Fruit fly (Drosophila melanogaster) whole organism, embryonic: ENCODE measurements around the gene CG7173.

Experiments
- B-H2 ChIP-seq: fragments of 200-800 bp; sonication (Bioruptor generic); optimal IDR thresholded peaks from 2 replicates; lab custom pipeline; 2018; ENCODE audit warnings: missing biosample characterization, mild to moderate bottlenecking, missing genetic modification characterization
- C15 ChIP-seq: fragments of 200-800 bp; sonication (Bioruptor generic); IDR thresholded peaks from 3 replicates; pipeline ENCODE4 v1.3.6; 2022; ENCODE audit warnings: missing biosample characterization, missing genetic modification characterization
- CG10274 ChIP-seq: fragments of 200-800 bp; sonication (Bioruptor generic); optimal IDR thresholded peaks from 3 replicates; lab custom pipeline; 2017; ENCODE audit warnings: missing biosample characterization, mild to moderate bottlenecking, missing genetic modification characterization
- CG10654 ChIP-seq: fragments of 200-800 bp; sonication (Bioruptor generic); optimal IDR thresholded peaks from 2 replicates; lab custom pipeline; 2016; ENCODE audit warnings: missing biosample characterization, missing genetic modification characterization
- CG12104 ChIP-seq: fragments of 200-800 bp; sonication (Bioruptor generic); optimal IDR thresholded peaks from 3 replicates; lab custom pipeline; 2016; ENCODE audit warnings: missing biosample characterization, missing genetic modification characterization
- CG12219 ChIP-seq: fragments of 200-800 bp; sonication (Bioruptor generic); optimal IDR thresholded peaks from 3 replicates; lab custom pipeline; 2018; ENCODE audit warnings: missing biosample characterization, mild to moderate bottlenecking, missing genetic modification characterization
- CG15696 ChIP-seq: fragments of 200-800 bp; sonication (Bioruptor generic); optimal IDR thresholded peaks from 2 replicates; lab custom pipeline; 2019; ENCODE audit warnings: missing biosample characterization, mild to moderate bottlenecking, missing genetic modification characterization, moderate library complexity
- CG16815 ChIP-seq: fragments of 200-800 bp; sonication (Bioruptor generic); optimal IDR thresholded peaks from 3 replicates; lab custom pipeline; 2017; ENCODE audit warnings: missing biosample characterization, mild to moderate bottlenecking, missing genetic modification characterization
- CG2129 ChIP-seq: fragments of 200-800 bp; sonication (Bioruptor generic); IDR thresholded peaks from 2 replicates; pipeline ENCODE4 v1.3.6; 2022; ENCODE audit warnings: missing biosample characterization, missing genetic modification characterization; ENCODE audit not compliant: partially characterized antibody
- CG30020 ChIP-seq: fragments of 200-800 bp; optimal IDR thresholded peaks from 2 replicates; lab custom pipeline; 2019; ENCODE audit warnings: missing biosample characterization, mild to moderate bottlenecking, missing genetic modification characterization, moderate library complexity
- CG31365 ChIP-seq: fragments of 200-800 bp; sonication (Bioruptor generic); optimal IDR thresholded peaks from 2 replicates; lab custom pipeline; 2018; ENCODE audit warnings: missing biosample characterization, mild to moderate bottlenecking, missing genetic modification characterization
- CG7839 ChIP-seq: fragments of 200-800 bp; sonication (Bioruptor generic); optimal IDR thresholded peaks from 3 replicates; lab custom pipeline; 2018; ENCODE audit warnings: missing biosample characterization, mild to moderate bottlenecking, missing genetic modification characterization, moderate library complexity
- CG7928 ChIP-seq: fragments of 200-800 bp; sonication (Bioruptor generic); optimal IDR thresholded peaks from 2 replicates; lab custom pipeline; 2017; ENCODE audit warnings: missing biosample characterization, mild to moderate bottlenecking, missing genetic modification characterization
- CG7987 ChIP-seq: fragments of 200-800 bp; sonication (Bioruptor generic); optimal IDR thresholded peaks from 2 replicates; lab custom pipeline; 2018; ENCODE audit warnings: missing biosample characterization, mild to moderate bottlenecking, missing genetic modification characterization, moderate library complexity
- CG9727 ChIP-seq: fragments of 200-800 bp; sonication (Bioruptor generic); optimal IDR thresholded peaks from 3 replicates; lab custom pipeline; 2017; ENCODE audit warnings: missing biosample characterization, mild to moderate bottlenecking, missing genetic modification characterization
- Dp ChIP-seq: fragments of 200-800 bp; sonication (Bioruptor generic); optimal IDR thresholded peaks from 2 replicates; lab custom pipeline; 2018; ENCODE audit warnings: missing biosample characterization, mild to moderate bottlenecking, missing genetic modification characterization, moderate library complexity
- Drgx ChIP-seq: fragments of 200-800 bp; sonication (Bioruptor generic); IDR thresholded peaks from 2 replicates; pipeline ENCODE4 v1.3.6; 2022; ENCODE audit warnings: missing biosample characterization, missing genetic modification characterization
- Ets65A ChIP-seq: fragments of 200-800 bp; sonication (Bioruptor generic); peaks from one replicate; lab custom pipeline; 2016; ENCODE audit warnings: missing biosample characterization, missing genetic modification characterization
- Hr78 ChIP-seq, 2 experiments: fragments of 200-800 bp in 1 of 2; fragments of >200 bp in 1 of 2; sonication (Bioruptor generic) in 1 of 2; optimal IDR thresholded peaks; 2 replicates each; lab custom pipeline; 2017 to 2019; ENCODE audit warnings: missing biosample characterization in 2 of 2, missing genetic modification characterization in 2 of 2, mild to moderate bottlenecking in 1 of 2, moderate library complexity in 1 of 2
- Max ChIP-seq: fragments of 200-800 bp; sonication (Bioruptor generic); optimal IDR thresholded peaks from 2 replicates; lab custom pipeline; 2016; ENCODE audit warnings: missing biosample characterization, mild to moderate bottlenecking, missing genetic modification characterization
- Oaz ChIP-seq: fragments of 200-800 bp; sonication (Bioruptor generic); IDR thresholded peaks from 2 replicates; pipeline ENCODE4 v1.3.6; 2022; ENCODE audit warnings: missing biosample characterization, missing genetic modification characterization
- Optix ChIP-seq: fragments of 200-800 bp; sonication (Bioruptor generic); IDR thresholded peaks from 3 replicates; pipeline ENCODE4 v1.3.6; 2022; ENCODE audit warnings: missing biosample characterization, missing genetic modification characterization
- Poxn ChIP-seq: fragments of 200-800 bp; sonication (Bioruptor generic); IDR thresholded peaks from 2 replicates; pipeline ENCODE4 v1.3.6; 2022; ENCODE audit warnings: missing biosample characterization, missing genetic modification characterization
- Ptx1 ChIP-seq: fragments of 200-800 bp; sonication (Bioruptor generic); IDR thresholded peaks from 2 replicates; pipeline ENCODE4 v1.3.6; 2022; ENCODE audit warnings: missing biosample characterization, missing genetic modification characterization
- Side ChIP-seq: fragments of 200-800 bp; sonication (Bioruptor generic); optimal IDR thresholded peaks from 2 replicates; lab custom pipeline; 2016; ENCODE audit warnings: missing biosample characterization, missing genetic modification characterization
- Sox100B ChIP-seq: fragments of 200-800 bp; sonication (Bioruptor generic); optimal IDR thresholded peaks from 3 replicates; lab custom pipeline; 2018; ENCODE audit warnings: missing biosample characterization, mild to moderate bottlenecking, missing genetic modification characterization
- Sry-δ ChIP-seq: fragments of 200-800 bp; sonication (Bioruptor generic); optimal IDR thresholded peaks from 2 replicates; lab custom pipeline; 2016; ENCODE audit warnings: missing biosample characterization, missing genetic modification characterization
- abd-A ChIP-seq: fragments of 200-800 bp; sonication (Bioruptor generic); optimal IDR thresholded peaks from 3 replicates; lab custom pipeline; 2019; ENCODE audit warnings: missing biosample characterization, mild to moderate bottlenecking, missing genetic modification characterization, moderate library complexity
- bowl ChIP-seq: fragments of 200-800 bp; sonication (Bioruptor generic); IDR thresholded peaks from 2 replicates; pipeline ENCODE4 v1.3.6; 2022; ENCODE audit warnings: missing biosample characterization, missing genetic modification characterization
- cg ChIP-seq: fragments of 200-800 bp; sonication (Bioruptor generic); optimal IDR thresholded peaks from 3 replicates; lab custom pipeline; 2019; ENCODE audit warnings: missing biosample characterization, mild to moderate bottlenecking, missing genetic modification characterization, moderate library complexity
- dmrt11E ChIP-seq: fragments of 200-800 bp; sonication (Bioruptor generic); optimal IDR thresholded peaks from 3 replicates; lab custom pipeline; 2018; ENCODE audit warnings: missing biosample characterization, mild to moderate bottlenecking, missing genetic modification characterization, moderate library complexity
- dpn ChIP-seq, 2 experiments: fragments of 200-800 bp; sonication (Bioruptor generic); optimal IDR thresholded peaks; 3 replicates each; lab custom pipeline; 2016; ENCODE audit warnings: missing biosample characterization in 2 of 2, missing genetic modification characterization in 2 of 2
- gcm ChIP-seq: fragments of 200-800 bp; sonication (Bioruptor generic); optimal IDR thresholded peaks from 2 replicates; lab custom pipeline; 2019; ENCODE audit warnings: missing biosample characterization, mild to moderate bottlenecking, missing genetic modification characterization, moderate library complexity
- grn ChIP-seq: fragments of 200-800 bp; sonication (Bioruptor generic); optimal IDR thresholded peaks from 3 replicates; lab custom pipeline; 2017; ENCODE audit warnings: missing biosample characterization, missing genetic modification characterization
- gsb-n ChIP-seq: fragments of 200-800 bp; sonication (Bioruptor generic); optimal IDR thresholded peaks from 3 replicates; lab custom pipeline; 2018; ENCODE audit warnings: missing biosample characterization, mild to moderate bottlenecking, missing genetic modification characterization
- jing ChIP-seq: fragments of 200-800 bp; sonication (Bioruptor generic); optimal IDR thresholded peaks from 2 replicates; lab custom pipeline; 2018; ENCODE audit warnings: missing biosample characterization, mild to moderate bottlenecking, missing genetic modification characterization
- jumu ChIP-seq: fragments of 200-800 bp; sonication (Bioruptor generic); optimal IDR thresholded peaks from 3 replicates; lab custom pipeline; 2016; ENCODE audit warnings: missing biosample characterization, missing genetic modification characterization
- lab ChIP-seq: fragments of 200-800 bp; sonication (Bioruptor generic); optimal IDR thresholded peaks from 3 replicates; lab custom pipeline; 2017; ENCODE audit warnings: missing biosample characterization, missing genetic modification characterization, mild to moderate bottlenecking, moderate library complexity, missing genetic modification reagents
- pho ChIP-seq: fragments of 200-800 bp; sonication (Bioruptor generic); optimal IDR thresholded peaks from 2 replicates; lab custom pipeline; 2016; ENCODE audit warnings: missing biosample characterization, missing genetic modification characterization
- pnt ChIP-seq: fragments of 200-800 bp; sonication (Bioruptor generic); optimal IDR thresholded peaks from 3 replicates; lab custom pipeline; 2016; ENCODE audit warnings: missing biosample characterization, missing genetic modification characterization
- prd ChIP-seq, 3 experiments: fragments of >200 bp in 2 of 3; fragments of 200-800 bp in 1 of 3; sonication (Bioruptor generic) in 1 of 3; optimal IDR thresholded peaks in 2 of 3; IDR thresholded peaks in 1 of 3; 2 replicates in 2 of 3; 3 replicates in 1 of 3; pipeline versions ENCODE4 v1.3.6 to Lab custom; 2017 to 2022; ENCODE audit warnings: missing biosample characterization in 1 of 3, missing genetic modification characterization in 1 of 3
- psq ChIP-seq: fragments of 200-800 bp; sonication (Bioruptor generic); optimal IDR thresholded peaks from 2 replicates; lab custom pipeline; 2017; ENCODE audit warnings: missing biosample characterization, missing genetic modification characterization
- pum ChIP-seq: fragments of 200-800 bp; sonication (Bioruptor generic); optimal IDR thresholded peaks from 2 replicates; lab custom pipeline; 2016; ENCODE audit warnings: missing biosample characterization, missing genetic modification characterization
- scrt ChIP-seq: fragments of 200-800 bp; sonication (Bioruptor generic); optimal IDR thresholded peaks from 2 replicates; lab custom pipeline; 2018; ENCODE audit warnings: missing biosample characterization, mild to moderate bottlenecking, missing genetic modification characterization, moderate library complexity
- seq ChIP-seq: fragments of 200-800 bp; sonication (Bioruptor generic); IDR thresholded peaks from 2 replicates; pipeline ENCODE4 v1.3.6; 2022; ENCODE audit warnings: missing biosample characterization, missing genetic modification characterization
- sisA ChIP-seq: fragments of 200-800 bp; sonication (Bioruptor generic); IDR thresholded peaks from 2 replicates; pipeline ENCODE4 v1.3.6; 2022; ENCODE audit warnings: missing biosample characterization, missing genetic modification characterization
- slbo ChIP-seq: fragments of 200-800 bp; sonication (Bioruptor generic); IDR thresholded peaks from 2 replicates; pipeline ENCODE4 v1.3.6; 2022; ENCODE audit warnings: missing biosample characterization, missing genetic modification characterization
- so ChIP-seq: fragments of 200-800 bp; sonication (Bioruptor generic); IDR thresholded peaks from 3 replicates; pipeline ENCODE4 v1.3.6; 2022; ENCODE audit warnings: missing biosample characterization, missing genetic modification characterization
- stwl ChIP-seq: fragments of 200-800 bp; sonication (Bioruptor generic); optimal IDR thresholded peaks from 3 replicates; lab custom pipeline; 2018; ENCODE audit warnings: missing biosample characterization, mild to moderate bottlenecking, missing genetic modification characterization, moderate library complexity
- usp ChIP-seq: fragments of >200 bp; optimal IDR thresholded peaks from 2 replicates; lab custom pipeline; 2017; ENCODE audit warnings: missing biosample characterization, missing genetic modification characterization

CG7173 gene

DNA sequence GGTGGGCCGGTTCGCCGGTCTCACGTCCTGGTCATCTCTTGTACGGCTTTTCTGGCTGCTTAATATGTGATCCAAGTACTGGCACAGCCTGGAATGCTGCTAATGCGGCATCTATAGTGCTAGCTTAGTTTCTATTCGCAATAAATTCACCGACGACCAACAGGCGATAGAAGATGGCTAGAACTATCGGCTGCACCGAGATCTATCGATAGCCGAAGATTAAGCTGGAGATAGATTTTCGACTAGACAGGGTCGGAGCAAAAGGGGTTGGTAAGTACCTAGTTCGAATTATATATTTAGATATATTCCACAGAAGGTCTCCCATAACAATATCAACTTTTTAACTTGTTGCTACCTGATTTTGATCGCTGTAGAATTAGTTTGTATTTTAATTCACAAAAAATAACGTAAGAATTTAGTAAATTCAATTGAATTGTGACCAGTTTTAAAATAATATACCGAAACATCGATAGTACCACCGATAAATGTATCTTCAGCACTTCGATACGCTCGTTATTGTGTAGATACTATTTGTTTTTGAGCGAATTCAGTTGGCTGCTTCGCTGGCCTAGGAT, 50.6 kb downstream of the CG7173 start, which contains the start of the genes Glg1 and M6 (continued):
- TF ChIP-seq Hr78 (GFP tag; optimal IDR thresholded peaks at IDR 0.05; lab: Kevin White, UChicago) (peak in 1 of 2 experiments; percentile 40), CG2129 (GFP tag; lab: Robert Waterston, UW) (peak; percentile 89), CG7839 (tag; lab: Kevin White, UChicago) (peak; percentile 70), gsb-n (tag; lab: Kevin White, UChicago) (peak; percentile 76), C15 (GFP tag; lab: Robert Waterston, UW) (0 out of 3 replicates have a peak, but pooled peaks have one; percentile 29), Side (GFP tag; lab: Kevin White, UChicago) (peak; percentile 41), Drgx (GFP tag; lab: Robert Waterston, UW) (no peak), dmrt11E (peak; percentile 51), Ets65A (GFP tag; lab: Kevin White, UChicago) (peak; percentile 94), jumu (GFP tag; lab: Kevin White, UChicago) (peak; percentile 60), usp (no peak), CG15696 (peak; percentile 66), Dp (GFP tag; lab: Kevin White, UChicago) (peak; percentile 33), stwl (tag; lab: Kevin White, UChicago) (peak; percentile 49), lab (GFP tag; lab: Kevin White, UChicago) (peak; percentile 70), so (GFP tag; lab: Robert Waterston, UW) (no peak), Sox100B (peak; percentile 42), pnt (peak; percentile 37), CG12104 (GFP tag; lab: Kevin White, UChicago) (no peak), scrt (GFP tag; lab: Kevin White, UChicago) (peak; percentile 74), CG9727 (peak; percentile 67), Oaz (GFP tag; lab: Robert Waterston, UW) (no peak), sisA (GFP tag; lab: Robert Waterston, UW) (peak; percentile 17; the same call in 1 of the 2 replicates), Poxn (GFP tag; lab: Robert Waterston, UW) (no peak), bowl (GFP tag; lab: Robert Waterston, UW) (no peak), Optix (GFP tag; lab: Robert Waterston, UW) (no peak), seq (GFP tag; lab: Robert Waterston, UW) (no peak), grn (GFP tag; lab: Kevin White, UChicago) (peak; percentile 93), dpn (GFP tag; optimal IDR thresholded peaks at IDR 0.05; lab: Kevin White, UChicago) (peak; percentile 65 to 74), CG31365 (tag; lab: Kevin White, UChicago) (no peak), cg (GFP tag; lab: Kevin White, UChicago) (no peak), pho (GFP tag; lab: Kevin White, UChicago) (peak; percentile 69), Sry-δ (GFP tag; lab: Kevin White, UChicago) (peak; percentile 86), psq (GFP tag; lab: Kevin White, UChicago) (peak; percentile 19), CG7987 (GFP tag; lab: Kevin White, UChicago) (no peak), Ptx1 (peak; percentile 61), CG10654 (peak; percentile 55), pum (GFP tag; lab: Kevin White, UChicago) (peak; percentile 69), abd-A (tag; lab: Kevin White, UChicago) (no peak), slbo (peak; percentile 85), Max (GFP tag; lab: Kevin White, UChicago) (peak; percentile 65), gcm (GFP tag; lab: Kevin White, UChicago) (peak; percentile 51), CG30020 (tag; lab: Kevin White, UChicago) (peak; percentile 75), B-H2 (peak; percentile 51), CG16815 (peak; percentile 43), jing (no peak), CG10274 (GFP tag; lab: Kevin White, UChicago) (no peak), prd (optimal IDR thresholded peaks at IDR 0.05; lab: Kevin White, UChicago) (no peak), prd (GFP tag; IDR thresholded peaks at IDR 0.05; lab: Robert Waterston, UW) (peak; percentile 72), CG12219 (GFP tag; lab: Kevin White, UChicago) (peak; percentile 31), CG7928 (GFP tag; lab: Kevin White, UChicago) (peak; percentile 5)
